4 worm cellular contexts compared by ENCODE assay signal in the genomic region with DNA sequence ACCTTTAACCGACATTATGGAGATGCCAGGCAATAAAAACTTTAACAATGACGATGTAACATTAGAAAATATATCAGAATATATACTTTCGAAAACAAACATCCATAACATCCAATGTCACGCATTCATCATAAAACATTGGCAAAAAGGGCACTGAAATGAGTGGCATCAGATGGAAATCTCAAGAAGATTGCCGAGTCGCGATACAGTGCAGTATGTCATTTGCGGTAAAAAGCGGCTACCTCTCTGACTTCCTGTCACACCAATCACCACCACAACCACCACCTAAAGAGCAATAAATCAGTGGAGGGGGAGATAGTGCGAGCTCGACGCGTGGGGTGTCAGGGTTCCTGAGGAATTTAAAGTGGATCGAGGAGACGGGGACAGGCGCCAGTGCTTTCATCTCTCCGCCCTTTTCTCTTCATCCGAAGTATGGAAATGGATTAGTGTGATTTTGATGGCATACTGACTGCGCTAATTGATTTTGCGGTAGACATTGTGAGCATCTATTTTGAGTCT.
TF ChIP-seq lines count a peak whose summit lies in the region.

No protein-coding gene starts in this region.

TF ChIP-seq in whole organism, L2 larva, 48 proteins besides CTCF, POLR2A, EP300 and RAD21:
- TF ChIP-seq sma-3 (GFP tag; optimal IDR thresholded peaks at IDR 0.05; lab: Kevin White, UChicago) = no peak
- peak; percentile 60 for TF ChIP-seq elt-1 (tag; optimal IDR thresholded peaks at IDR 0.05; lab: Kevin White, UChicago)
- TF ChIP-seq nhr-23 (tag; optimal IDR thresholded peaks at IDR 0.05; lab: Kevin White, UChicago) = peak; percentile 97

TF ChIP-seq in whole organism, L3 larva, 47 proteins besides CTCF, POLR2A, EP300 and RAD21:
- TF ChIP-seq elt-1 (tag; optimal IDR thresholded peaks at IDR 0.05; lab: Kevin White, UChicago) (peak; percentile 92), nfya-1 (tag; optimal IDR thresholded peaks at IDR 0.05; lab: Kevin White, UChicago; ENCODE audit: insufficient read depth) (no peak)

TF ChIP-seq in whole organism, late embryonic, 69 proteins besides CTCF, POLR2A, EP300 and RAD21:
- no peak for TF ChIP-seq zip-5 (tag; optimal IDR thresholded peaks at IDR 0.05; lab: Kevin White, UChicago)
- peak; percentile 27 for TF ChIP-seq rnt-1 (tag; optimal IDR thresholded peaks at IDR 0.05; lab: Kevin White, UChicago)
- no peak for TF ChIP-seq elt-2 (tag; optimal IDR thresholded peaks at IDR 0.05; lab: Kevin White, UChicago)
- peak; percentile 48 for TF ChIP-seq unc-55 (GFP tag; optimal IDR thresholded peaks at IDR 0.05; lab: Kevin White, UChicago)

TF ChIP-seq in whole organism, mixed stage, embryonic, 35 proteins besides CTCF, POLR2A, EP300 and RAD21:
- TF ChIP-seq elt-1 (tag; optimal IDR thresholded peaks at IDR 0.05; lab: Kevin White, UChicago; ENCODE audit: borderline replicate concordance, insufficient read depth) = peak; percentile 98
- TF ChIP-seq ham-2 (GFP tag; optimal IDR thresholded peaks at IDR 0.05; lab: Kevin White, UChicago) = no peak
TF ChIP-seq in whole organism, mixed stage, embryonic: peak in this region for 1.

Comparison
In these comparisons a context has a peak if more than half of its experiments do, and no peak if none do; other contexts are left out.
1. Of the 6 proteins assayed by ChIP-seq in both whole organism, late embryonic and whole organism, L2 larva: peak only in whole organism, late embryonic: unc-55; only in whole organism, L2 larva: none; in both: none; in neither: 5.